Worm (Caenorhabditis elegans): ENCODE data around the gene srbc-30.
A peak's percentile ranks its signal among the peaks of the same experiment; 100 is the strongest.

Gene srbc-30

DNA sequence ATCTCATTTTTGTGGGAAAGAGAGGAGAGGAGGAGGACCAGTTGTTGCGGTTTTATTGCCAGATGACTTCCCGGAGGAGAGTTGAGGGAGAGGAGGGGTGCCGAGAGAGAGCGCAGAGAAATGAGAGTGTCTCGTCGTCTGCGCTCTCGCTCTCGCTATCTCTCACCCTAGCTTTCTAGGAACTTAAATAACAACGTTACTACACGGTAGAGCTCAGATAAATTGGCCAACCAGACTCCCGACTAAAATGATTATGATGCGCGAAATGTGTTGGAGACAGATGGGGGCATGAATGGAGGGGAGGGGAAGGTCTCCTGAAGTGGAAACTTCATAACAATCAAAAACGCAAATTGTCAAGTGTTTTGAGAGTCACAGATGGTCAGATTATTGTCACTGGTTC, 25.6 kb downstream of the srbc-30 start:
- TF ChIP-seq dmd-6 (GFP tag; IDR thresholded peaks at IDR 0.05): no peak
- no peak for TF ChIP-seq nhr-77 (tag; optimal IDR thresholded peaks at IDR 0.05)
- no peak for TF ChIP-seq zip-2 (tag; optimal IDR thresholded peaks at IDR 0.05)
- TF ChIP-seq R02D3.7 (tag; optimal IDR thresholded peaks at IDR 0.05): no peak
- no peak for TF ChIP-seq T26A8.4 (GFP tag; IDR thresholded peaks at IDR 0.05)
- no peak for TF ChIP-seq mes-2 (tag; optimal IDR thresholded peaks at IDR 0.05; ENCODE audit: poor library complexity, severe bottlenecking)
- TF ChIP-seq F44E2.7 (GFP tag; IDR thresholded peaks at IDR 0.05): no peak
- no peak for TF ChIP-seq lin-29 (GFP tag; IDR thresholded peaks at IDR 0.05)
- TF ChIP-seq unc-62 (GFP tag; optimal IDR thresholded peaks at IDR 0.05 in 1 of 2): peak in 1 of 2 experiments; percentile 54
- no peak for TF ChIP-seq unc-62 (tag; optimal IDR thresholded peaks at IDR 0.05)
- peak; percentile 37; the same call in 1 of the 2 replicates for TF ChIP-seq set-16 (GFP tag; IDR thresholded peaks at IDR 0.05)
- no peak for TF ChIP-seq zip-11 (GFP tag; IDR thresholded peaks at IDR 0.05)
- no peak for TF ChIP-seq daf-8 (GFP tag; IDR thresholded peaks at IDR 0.05)
- TF ChIP-seq dmd-8 (GFP tag; IDR thresholded peaks at IDR 0.05): no peak
- peak; percentile 71 for TF ChIP-seq aha-1 (tag)
- TF ChIP-seq cey-2 (tag; optimal IDR thresholded peaks at IDR 0.05; ENCODE audit: borderline replicate concordance, insufficient read depth): no peak
- no peak for TF ChIP-seq zfp-2 (tag; optimal IDR thresholded peaks at IDR 0.05)
- TF ChIP-seq ceh-28 (tag; optimal IDR thresholded peaks at IDR 0.05): no peak
- no peak for TF ChIP-seq saeg-2 (GFP tag; IDR thresholded peaks at IDR 0.05)
- no peak for TF ChIP-seq lin-39 (tag; optimal IDR thresholded peaks at IDR 0.05)
- TF ChIP-seq nhr-28 (tag; optimal IDR thresholded peaks at IDR 0.05): no peak
- no peak for TF ChIP-seq nhr-10 (tag; optimal IDR thresholded peaks at IDR 0.05)

DNA sequence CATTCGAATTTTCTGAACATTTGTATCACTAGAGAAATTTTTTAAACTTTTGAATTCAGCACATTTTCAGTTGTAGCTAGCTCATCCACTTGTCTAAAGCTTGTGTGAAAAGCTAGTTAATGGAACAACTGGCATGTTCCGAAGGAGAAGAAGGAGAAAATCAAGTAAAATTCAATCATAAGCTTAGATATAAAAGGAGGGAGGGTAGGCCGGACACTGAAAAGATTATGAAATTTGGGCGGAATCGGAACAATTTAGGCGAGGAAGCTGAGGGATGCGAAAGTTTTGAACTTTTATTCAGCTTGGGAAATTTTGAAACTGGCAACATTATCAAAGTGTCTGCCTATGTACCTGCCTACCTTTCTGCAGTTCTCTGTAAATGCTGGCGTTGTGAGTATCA, 27.8 kb downstream of the srbc-30 start:
- TF ChIP-seq fkh-10 (GFP tag; optimal IDR thresholded peaks at IDR 0.05) (peak; percentile 7), ces-1 (GFP tag; optimal IDR thresholded peaks at IDR 0.05) (peak; percentile 58), gei-8 (GFP tag; optimal IDR thresholded peaks at IDR 0.05) (no peak), dmd-8 (GFP tag; IDR thresholded peaks at IDR 0.05) (no peak), ama-1 (optimal IDR thresholded peaks at IDR 0.05) (no peak), nhr-237 (tag; optimal IDR thresholded peaks at IDR 0.05) (no peak)

DNA sequence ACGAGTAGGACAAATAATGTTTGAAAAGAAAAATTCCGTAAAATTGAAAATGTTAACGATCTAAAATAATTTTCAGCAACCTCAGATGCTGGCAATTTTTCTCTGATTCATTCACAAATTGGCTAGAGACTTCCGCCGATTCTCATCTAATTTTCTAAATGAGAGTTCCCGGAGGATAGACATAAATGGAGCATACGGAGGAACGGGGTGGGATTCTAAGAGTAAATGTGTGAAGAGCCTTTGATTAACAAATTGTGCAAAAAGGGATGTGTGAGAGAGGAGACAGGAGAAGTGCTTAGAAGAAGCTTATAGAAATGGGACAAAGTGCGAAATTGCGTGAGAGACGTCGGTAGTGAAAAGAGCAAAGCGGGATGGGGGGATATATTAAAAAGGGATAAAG, 28.6 kb downstream of the srbc-30 start:
- TF ChIP-seq zag-1 (tag; optimal IDR thresholded peaks at IDR 0.05): no peak
- no peak for TF ChIP-seq set-16 (GFP tag; IDR thresholded peaks at IDR 0.05)
- TF ChIP-seq D1046.2 (GFP tag; IDR thresholded peaks at IDR 0.05): no peak
- no peak for TF ChIP-seq lir-3 (tag; optimal IDR thresholded peaks at IDR 0.05)
- TF ChIP-seq unc-62 (GFP tag; optimal IDR thresholded peaks at IDR 0.05 in 1 of 2): peak in 1 of 2 experiments; percentile 10
- TF ChIP-seq unc-62 (tag; optimal IDR thresholded peaks at IDR 0.05): no peak
- TF ChIP-seq fkh-10 (GFP tag; optimal IDR thresholded peaks at IDR 0.05): peak; percentile 21
- no peak for TF ChIP-seq jun-1 (tag; optimal IDR thresholded peaks at IDR 0.05)
- no peak for TF ChIP-seq Y105C5A.15 (GFP tag; IDR thresholded peaks at IDR 0.05)
- TF ChIP-seq lsy-2 (tag; optimal IDR thresholded peaks at IDR 0.05): no peak
- no peak for TF ChIP-seq ZK546.5 (tag; optimal IDR thresholded peaks at IDR 0.05)
- TF ChIP-seq nhr-77 (tag; optimal IDR thresholded peaks at IDR 0.05): no peak
- no peak for TF ChIP-seq T26A8.4 (GFP tag; IDR thresholded peaks at IDR 0.05)
- no peak for TF ChIP-seq mdt-29 (GFP tag; IDR thresholded peaks at IDR 0.05)
- TF ChIP-seq nhr-48 (tag; optimal IDR thresholded peaks at IDR 0.05): no peak
- no peak for TF ChIP-seq F37D6.2 (tag; optimal IDR thresholded peaks at IDR 0.05)
- no peak for TF ChIP-seq mes-2 (tag; optimal IDR thresholded peaks at IDR 0.05; ENCODE audit: poor library complexity, severe bottlenecking)

ce11 chrV:3450351-3450750, 29.9 kb downstream of the srbc-30 start:
- TF ChIP-seq T20F7.1 (GFP tag; optimal IDR thresholded peaks at IDR 0.05) (no peak), unc-62 (GFP tag; optimal IDR thresholded peaks at IDR 0.05 in 1 of 2) (peak in 1 of 2 experiments; percentile 91), unc-62 (tag; optimal IDR thresholded peaks at IDR 0.05) (no peak), aha-1 (tag) (peak; percentile 70), ZK337.2 (GFP tag; IDR thresholded peaks at IDR 0.05) (no peak), nhr-10 (tag; optimal IDR thresholded peaks at IDR 0.05) (no peak)
